Worm (Caenorhabditis elegans): Measurements from ENCODE around the gene idpp-8.

Gene idpp-8

ce11 chrII:10308726-10309125 is 6.6 kb upstream of the idpp-8 start, which contains the start of gene gcy-4:
Gene gcy-4 (minus strand): TSS chrII:10308826.
- no peak for TF ChIP-seq lin-13 (GFP tag; optimal IDR thresholded peaks at IDR 0.05)
- TF ChIP-seq alr-1 (tag; optimal IDR thresholded peaks at IDR 0.05) = no peak
- TF ChIP-seq crh-2 (tag; optimal IDR thresholded peaks at IDR 0.05) = no peak
- TF ChIP-seq fos-1 (tag; optimal IDR thresholded peaks at IDR 0.05) = no peak
- no peak for TF ChIP-seq R02D3.7 (tag; optimal IDR thresholded peaks at IDR 0.05)
- TF ChIP-seq nhr-10 (tag; optimal IDR thresholded peaks at IDR 0.05) = no peak
- no peak for TF ChIP-seq nhr-25 (tag; optimal IDR thresholded peaks at IDR 0.05)
- no peak for TF ChIP-seq Y55F3AM.14 (GFP tag; optimal IDR thresholded peaks at IDR 0.05)
- TF ChIP-seq blmp-1 (tag; optimal IDR thresholded peaks at IDR 0.05; ENCODE audit: insufficient read depth) = no peak
- no peak for TF ChIP-seq nhr-6 (tag; optimal IDR thresholded peaks at IDR 0.05)
- no peak for TF ChIP-seq mdl-1 (tag; optimal IDR thresholded peaks at IDR 0.05)
- no peak for TF ChIP-seq nhr-237 (tag; optimal IDR thresholded peaks at IDR 0.05)
- TF ChIP-seq ceh-16 (tag; optimal IDR thresholded peaks at IDR 0.05) = no peak

- TF ChIP-seq elt-1 (tag; optimal IDR thresholded peaks at IDR 0.05) = no peak
- TF ChIP-seq nhr-11 (tag; optimal IDR thresholded peaks at IDR 0.05) = no peak
- no peak for TF ChIP-seq sma-3 (GFP tag; optimal IDR thresholded peaks at IDR 0.05)
- no peak for TF ChIP-seq nhr-12 (tag; optimal IDR thresholded peaks at IDR 0.05)
- TF ChIP-seq lin-13 (GFP tag; optimal IDR thresholded peaks at IDR 0.05) = no peak
- TF ChIP-seq nhr-237 (tag; optimal IDR thresholded peaks at IDR 0.05) = no peak
- no peak for TF ChIP-seq skn-1 (tag; optimal IDR thresholded peaks at IDR 0.05)
- no peak for TF ChIP-seq mab-5 (tag; optimal IDR thresholded peaks at IDR 0.05)
- TF ChIP-seq ceh-82 (tag; optimal IDR thresholded peaks at IDR 0.05) = no peak
- TF ChIP-seq lin-11 (tag; optimal IDR thresholded peaks at IDR 0.05) = no peak
- no peak for TF ChIP-seq aly-2 (tag; optimal IDR thresholded peaks at IDR 0.05)
- TF ChIP-seq ceh-16 (tag; optimal IDR thresholded peaks at IDR 0.05) = no peak
- TF ChIP-seq mbf-1 (tag; optimal IDR thresholded peaks at IDR 0.05) = no peak
- no peak for TF ChIP-seq dmd-4 (tag; optimal IDR thresholded peaks at IDR 0.05)
- TF ChIP-seq ztf-4 (tag; optimal IDR thresholded peaks at IDR 0.05) = no peak
- TF ChIP-seq lin-39 (tag; optimal IDR thresholded peaks at IDR 0.05) = no peak
- TF ChIP-seq ztf-1 (GFP tag; conservative IDR thresholded peaks at IDR 0.05) = no peak
- TF ChIP-seq C34F6.9 (tag; optimal IDR thresholded peaks at IDR 0.05) = no peak
- TF ChIP-seq Y55F3AM.14 (GFP tag; optimal IDR thresholded peaks at IDR 0.05) = no peak
Measured at ce11 chrII:10309337-10309736, 6.0 kb upstream of the idpp-8 start, which contains the start of gene ZK970.8. Gene ZK970.8 (plus strand): TSS chrII:10309637.

ce11 chrII:10311973-10312372 is 3.4 kb upstream of the idpp-8 start, which contains the start of gene srlf-34:
Gene srlf-34 (plus strand): TSS chrII:10312293.
- no peak for TF ChIP-seq nhr-23 (tag; optimal IDR thresholded peaks at IDR 0.05)
- TF ChIP-seq sma-3 (GFP tag; optimal IDR thresholded peaks at IDR 0.05) = peak; percentile 84
- no peak for TF ChIP-seq ZK546.5 (tag; optimal IDR thresholded peaks at IDR 0.05)
- peak; percentile 6 for TF ChIP-seq egl-27 (tag; optimal IDR thresholded peaks at IDR 0.05)
- no peak for TF ChIP-seq dmd-4 (tag; optimal IDR thresholded peaks at IDR 0.05)
- TF ChIP-seq gmeb-1 (tag; optimal IDR thresholded peaks at IDR 0.05) = no peak

ce11 chrII:10316119-10316518 is 767 bp downstream of the idpp-8 start, which contains the start of gene gcy-5:
Gene gcy-5 (minus strand): TSS chrII:10316219.
- TF ChIP-seq nhr-10 (tag; optimal IDR thresholded peaks at IDR 0.05) (no peak), C34F6.9 (tag; optimal IDR thresholded peaks at IDR 0.05) (no peak), nhr-25 (tag; optimal IDR thresholded peaks at IDR 0.05) (no peak), skn-1 (tag; optimal IDR thresholded peaks at IDR 0.05) (no peak), ztf-4 (tag; optimal IDR thresholded peaks at IDR 0.05) (no peak), nhr-237 (tag; optimal IDR thresholded peaks at IDR 0.05) (no peak), elt-1 (tag; optimal IDR thresholded peaks at IDR 0.05) (no peak), nhr-77 (tag; optimal IDR thresholded peaks at IDR 0.05) (no peak)

- TF ChIP-seq elt-3 (tag; optimal IDR thresholded peaks at IDR 0.05) (no peak), nhr-10 (tag; optimal IDR thresholded peaks at IDR 0.05) (no peak), lin-39 (tag; optimal IDR thresholded peaks at IDR 0.05) (no peak), egl-27 (tag; optimal IDR thresholded peaks at IDR 0.05) (no peak), ZK546.5 (tag; optimal IDR thresholded peaks at IDR 0.05) (no peak), skn-1 (tag; optimal IDR thresholded peaks at IDR 0.05) (no peak), elt-1 (tag; optimal IDR thresholded peaks at IDR 0.05) (no peak), nhr-6 (tag; optimal IDR thresholded peaks at IDR 0.05) (no peak), nhr-77 (tag; optimal IDR thresholded peaks at IDR 0.05) (no peak)
Measured at ce11 chrII:10317007-10317406, 1.7 kb downstream of the idpp-8 start, which contains the start of gene M02G9.4. Gene M02G9.4 (plus strand): TSS chrII:10317307.

Measured in whole organism, L2 larva.